Worm (Caenorhabditis elegans): Measurements from ENCODE around the gene npr-25.

DNA sequence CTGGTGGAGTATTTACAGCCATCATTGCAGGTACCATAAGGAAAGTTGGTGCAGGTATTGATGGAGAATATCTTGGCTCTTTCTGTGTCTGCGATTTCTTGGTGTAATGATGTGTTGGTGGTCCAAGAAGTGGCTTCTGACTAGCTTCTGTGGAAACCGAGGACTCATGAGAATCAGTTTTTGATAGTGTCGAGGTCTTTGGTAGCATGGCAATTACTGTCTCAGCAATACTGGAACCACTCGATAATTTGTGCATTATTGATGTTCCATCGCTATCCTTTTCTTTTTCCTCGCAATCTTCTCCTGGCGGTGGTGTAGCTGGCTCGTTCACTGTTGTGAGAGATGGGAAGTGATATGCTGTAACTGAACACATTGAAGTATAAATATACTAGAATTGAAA is 10.8 kb upstream of the npr-25 start:
- TF ChIP-seq elt-3 (tag; optimal IDR thresholded peaks at IDR 0.05) (no peak), lsy-2 (tag; optimal IDR thresholded peaks at IDR 0.05) (no peak), lin-15B (tag; optimal IDR thresholded peaks at IDR 0.05) (no peak), unc-62 (GFP tag; optimal IDR thresholded peaks at IDR 0.05) (no peak), rnt-1 (tag; optimal IDR thresholded peaks at IDR 0.05) (no peak), skn-1 (tag; optimal IDR thresholded peaks at IDR 0.05) (no peak), egl-27 (tag; optimal IDR thresholded peaks at IDR 0.05) (no peak), xbp-1 (tag; optimal IDR thresholded peaks at IDR 0.05) (no peak), fkh-10 (GFP tag; optimal IDR thresholded peaks at IDR 0.05) (no peak), egl-13 (tag; optimal IDR thresholded peaks at IDR 0.05) (no peak), nhr-76 (tag; optimal IDR thresholded peaks at IDR 0.05) (no peak)

All from whole organism, L1 larva.